Worm (Caenorhabditis elegans) whole organism, early embryonic: ENCODE data around the gene rpc-25.

ENCODE experiments used
- F13C5.2 ChIP-seq: sonication (generic microtip); optimal IDR thresholded peaks from 2 replicates; lab custom pipeline; 2017; ENCODE audit warnings: mild to moderate bottlenecking, missing genetic modification characterization, inconsistent platforms, missing compliant biosample characterization
- ama-1 ChIP-seq: fragments of 150-350 bp; optimal IDR thresholded peaks from 2 replicates; lab custom pipeline; 2014
- ceh-13 ChIP-seq: fragments of 200-800 bp; sonication (Bioruptor generic); optimal IDR thresholded peaks from 2 replicates; lab custom pipeline; 2018; ENCODE audit warnings: mild to moderate bottlenecking, missing genetic modification characterization, missing compliant biosample characterization
- ceh-36 ChIP-seq: sonication (generic microtip); optimal IDR thresholded peaks from 2 replicates; lab custom pipeline; 2016; ENCODE audit warnings: missing genetic modification characterization, inconsistent platforms, missing compliant biosample characterization
- ets-7 ChIP-seq: sonication (generic microtip); optimal IDR thresholded peaks from 2 replicates; lab custom pipeline; 2016; ENCODE audit warnings: missing genotype, missing genetic modification characterization, missing compliant biosample characterization
- flt-1 ChIP-seq: fragments of 200-800 bp; sonication (Bioruptor generic); IDR thresholded peaks from 2 replicates; pipeline ENCODE4 v1.3.6; 2022; ENCODE audit warnings: missing genetic modification characterization, missing compliant biosample characterization
- hmbx-1 ChIP-seq: sonication (generic microtip); optimal IDR thresholded peaks from 2 replicates; lab custom pipeline; 2016; ENCODE audit warnings: mild to moderate bottlenecking, missing genetic modification characterization, missing compliant biosample characterization
- hmg-4 ChIP-seq: fragments of 200-800 bp; sonication (Bioruptor generic); optimal IDR thresholded peaks from 2 replicates; lab custom pipeline; 2018; ENCODE audit warnings: mild to moderate bottlenecking, missing genetic modification characterization, missing compliant biosample characterization
- sea-1 ChIP-seq: fragments of 200-800 bp; sonication (Bioruptor generic); conservative IDR thresholded peaks from 2 replicates; pipeline ENCODE4 v1.3.6; 2022; ENCODE audit warnings: missing genetic modification characterization, missing compliant biosample characterization
- tbx-11 ChIP-seq: fragments of 200-800 bp; sonication (Bioruptor generic); IDR thresholded peaks from 2 replicates; pipeline ENCODE4 v1.3.6; 2022; ENCODE audit warnings: missing genetic modification characterization, missing compliant biosample characterization
- tra-4 ChIP-seq: sonication (generic microtip); optimal IDR thresholded peaks from 2 replicates; lab custom pipeline; 2017; ENCODE audit warnings: missing genetic modification characterization, missing compliant biosample characterization

DNA sequence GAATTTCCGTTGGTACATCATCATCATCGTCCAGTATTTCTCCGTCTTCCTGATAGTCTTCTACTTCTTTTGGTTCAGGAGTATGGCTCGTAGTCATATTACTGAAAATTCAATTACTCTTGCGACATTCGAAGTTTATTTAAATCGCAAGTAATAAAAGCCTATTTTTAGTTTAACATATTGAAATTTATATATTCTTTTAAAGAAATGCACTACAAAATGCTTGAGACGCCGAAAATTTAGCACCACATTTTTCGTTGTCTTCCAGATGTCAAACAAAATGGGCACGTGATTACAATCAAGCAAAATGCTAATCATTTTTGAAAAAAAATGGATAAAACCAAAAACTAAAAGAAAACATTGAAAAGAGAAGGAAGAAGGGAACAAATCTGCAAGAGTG, 5.6 kb upstream of the rpc-25 start, which contains the start of gene zhit-3:
- TF ChIP-seq ceh-36 (tag; lab: Kevin White, UChicago) (no peak), tra-4 (tag; lab: Kevin White, UChicago) (no peak), flt-1 (no peak), ceh-13 (no peak), ama-1 (lab: Kevin White, UChicago) (no peak), F13C5.2 (tag; lab: Kevin White, UChicago) (no peak), sea-1 (GFP tag; lab: Robert Waterston, UW) (no peak), hmg-4 (GFP tag; lab: Kevin White, UChicago) (no peak), hmbx-1 (tag; lab: Kevin White, UChicago) (no peak), ets-7 (tag; lab: Kevin White, UChicago) (no peak), tbx-11 (GFP tag; lab: Robert Waterston, UW) (no peak)
